Fruit fly (Drosophila melanogaster): ENCODE results near the gene omd.

Gene omd

DNA sequence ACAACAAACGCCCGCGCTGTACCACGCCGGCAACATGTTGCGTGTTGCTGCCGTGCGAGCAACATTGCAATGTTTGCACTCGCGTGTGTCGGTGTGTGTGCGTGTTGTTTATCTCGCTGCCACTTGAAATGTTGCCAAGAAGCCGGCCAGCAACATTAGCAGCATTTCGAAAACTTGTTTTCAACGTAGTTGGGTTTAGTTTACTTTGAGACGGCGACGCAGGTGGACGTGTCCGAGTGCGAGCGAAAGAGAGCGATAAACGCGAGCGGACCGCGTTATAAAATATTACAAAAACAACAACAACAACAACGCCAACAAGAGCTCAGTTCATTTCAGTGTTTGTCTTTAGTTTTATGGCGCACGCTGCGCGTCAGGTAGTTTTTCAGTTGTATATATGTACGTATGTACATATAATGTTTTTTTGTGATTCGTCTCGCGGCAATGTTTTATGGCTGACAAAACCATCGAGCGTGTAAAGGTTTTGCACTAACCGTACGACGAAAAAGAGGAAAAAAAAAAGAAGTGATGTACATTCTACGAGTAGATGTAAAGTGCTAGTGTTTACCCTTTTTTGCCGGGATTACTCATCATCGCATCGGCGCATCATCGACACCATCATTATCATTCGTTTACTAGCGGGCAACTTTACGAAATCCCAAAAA, 28.1 kb upstream of the omd start, which contains the start of gene kmr (continued):
- TF ChIP-seq CG2129 (GFP tag; IDR thresholded peaks at IDR 0.05; ENCODE audit: partially characterized antibody) = no peak
- no peak for TF ChIP-seq Hsf (GFP tag; optimal IDR thresholded peaks at IDR 0.05)
- TF ChIP-seq CG1832 (GFP tag; optimal IDR thresholded peaks at IDR 0.05) = no peak
- no peak for TF ChIP-seq vnd (GFP tag; IDR thresholded peaks at IDR 0.05; ENCODE audit: partially characterized antibody)
- TF ChIP-seq emc (GFP tag; optimal IDR thresholded peaks at IDR 0.05) = no peak
- TF ChIP-seq CG8281 (tag; optimal IDR thresholded peaks at IDR 0.05) = no peak
- TF ChIP-seq NfI (GFP tag; optimal IDR thresholded peaks at IDR 0.05) = peak; percentile 33
- peak; percentile 86 for TF ChIP-seq CG10543 (GFP tag; optimal IDR thresholded peaks at IDR 0.05)
- peak; percentile 57 for TF ChIP-seq her (GFP tag; optimal IDR thresholded peaks at IDR 0.05)
- peak; percentile 48 for TF ChIP-seq CG2202 (tag; optimal IDR thresholded peaks at IDR 0.05)
- TF ChIP-seq Hmx (GFP tag; optimal IDR thresholded peaks at IDR 0.05) = no peak
- peak; percentile 67 for TF ChIP-seq CG8924 (tag; optimal IDR thresholded peaks at IDR 0.05)
- no peak for TF ChIP-seq crp (GFP tag; optimal IDR thresholded peaks at IDR 0.05)
- no peak for TF ChIP-seq CG10366 (GFP tag; IDR thresholded peaks at IDR 0.05)
- TF ChIP-seq CG30020 (tag; optimal IDR thresholded peaks at IDR 0.05) = no peak
- TF ChIP-seq ftz-f1 (GFP tag; optimal IDR thresholded peaks at IDR 0.05) = peak; percentile 29
- TF ChIP-seq Dip2 (GFP tag; IDR thresholded peaks at IDR 0.05) = no peak
- TF ChIP-seq phol (tag; optimal IDR thresholded peaks at IDR 0.05) = no peak
- TF ChIP-seq ttk (GFP tag; IDR thresholded peaks at IDR 0.05) = no peak
- TF ChIP-seq CG15514 (GFP tag; optimal IDR thresholded peaks at IDR 0.05) = peak; percentile 47
- no peak for TF ChIP-seq twi (tag; optimal IDR thresholded peaks at IDR 0.05)
- no peak for TF ChIP-seq CoRest (tag; optimal IDR thresholded peaks at IDR 0.05)
- peak; percentile 38 for TF ChIP-seq NC2β (GFP tag; optimal IDR thresholded peaks at IDR 0.05)
- no peak for TF ChIP-seq CG13424 (tag; optimal IDR thresholded peaks at IDR 0.05)
- TF ChIP-seq CG10959 (GFP tag; IDR thresholded peaks at IDR 0.05) = no peak
- TF ChIP-seq CG12236 (GFP tag; optimal IDR thresholded peaks at IDR 0.05) = peak; percentile 1
- TF ChIP-seq tap (tag; optimal IDR thresholded peaks at IDR 0.05) = peak; percentile 67
- no peak for TF ChIP-seq CG3407 (GFP tag; optimal IDR thresholded peaks at IDR 0.05)
- TF ChIP-seq scrt (GFP tag; optimal IDR thresholded peaks at IDR 0.05) = peak; percentile 39
- TF ChIP-seq CG1602 (GFP tag; optimal IDR thresholded peaks at IDR 0.05) = no peak
- no peak for TF ChIP-seq tup (GFP tag; optimal IDR thresholded peaks at IDR 0.05)
- TF ChIP-seq CG6854 (GFP tag; optimal IDR thresholded peaks at IDR 0.05) = peak; percentile 69
- peak; percentile 52 for TF ChIP-seq onecut (GFP tag; IDR thresholded peaks at IDR 0.05)
- TF ChIP-seq disco-r (GFP tag; optimal IDR thresholded peaks at IDR 0.05) = peak; percentile 3
- TF ChIP-seq CG17328 (GFP tag; IDR thresholded peaks at IDR 0.05) = peak; percentile 48
- TF ChIP-seq CG14014 (GFP tag; IDR thresholded peaks at IDR 0.05) = peak; percentile 48; the same call in 1 of the 2 replicates
- no peak for TF ChIP-seq zf30C (GFP tag; optimal IDR thresholded peaks at IDR 0.05)
- no peak for TF ChIP-seq Elba2 (GFP tag; optimal IDR thresholded peaks at IDR 0.05)
- TF ChIP-seq CG10274 (GFP tag; optimal IDR thresholded peaks at IDR 0.05) = no peak
- peak; percentile 8 for TF ChIP-seq stwl (tag; optimal IDR thresholded peaks at IDR 0.05)
- TF ChIP-seq shn (GFP tag; optimal IDR thresholded peaks at IDR 0.05) = no peak
- TF ChIP-seq az2 (GFP tag; optimal IDR thresholded peaks at IDR 0.05) = no peak
- peak; percentile 29 for TF ChIP-seq grau (tag; optimal IDR thresholded peaks at IDR 0.05)
- TF ChIP-seq Hr78 (GFP tag; optimal IDR thresholded peaks at IDR 0.05) = no peak
- TF ChIP-seq CG15011 (GFP tag; optimal IDR thresholded peaks at IDR 0.05) = no peak
- no peak for TF ChIP-seq CG13123 (GFP tag; optimal IDR thresholded peaks at IDR 0.05)
- TF ChIP-seq zfh1 (GFP tag; IDR thresholded peaks at IDR 0.05) = no peak; the same call in 2 of the 3 replicates
- TF ChIP-seq maf-S (GFP tag; optimal IDR thresholded peaks at IDR 0.05) = no peak
- TF ChIP-seq CG14860 (GFP tag; IDR thresholded peaks at IDR 0.05; ENCODE audit: partially characterized antibody) = no peak
- no peak for TF ChIP-seq dan (GFP tag; IDR thresholded peaks at IDR 0.05)
